Worm (Caenorhabditis elegans) whole organism, late embryonic: ENCODE measurements around the gene sqrd-1.

Source experiments
- T23F11.4 ChIP-seq: fragments of 200-800 bp; sonication (Bioruptor generic); optimal IDR thresholded peaks from 2 replicates; lab custom pipeline; 2018; ENCODE audit warnings: mild to moderate bottlenecking, missing genetic modification characterization, missing compliant biosample characterization
- ets-4 ChIP-seq: sonication (generic microtip); optimal IDR thresholded peaks from 2 replicates; lab custom pipeline; 2016; ENCODE audit warnings: missing genetic modification characterization, missing compliant biosample characterization
- fax-1 ChIP-seq: sonication (generic microtip); optimal IDR thresholded peaks from 2 replicates; lab custom pipeline; 2016; ENCODE audit warnings: missing genotype, missing genetic modification characterization, missing compliant biosample characterization
- fkh-10 ChIP-seq: fragments of 150-350 bp; optimal IDR thresholded peaks from 2 replicates; lab custom pipeline; 2014; ENCODE audit warnings: missing biosample characterization, missing genetic modification reagents, missing genetic modification characterization
- fkh-6 ChIP-seq: sonication (generic microtip); optimal IDR thresholded peaks from 2 replicates; lab custom pipeline; 2016; ENCODE audit warnings: missing genetic modification characterization, missing compliant biosample characterization
- lim-6 ChIP-seq: sonication (generic microtip); optimal IDR thresholded peaks from 2 replicates; lab custom pipeline; 2016; ENCODE audit warnings: missing genetic modification characterization, missing compliant biosample characterization
- nhr-11 ChIP-seq: fragments of 150-350 bp; optimal IDR thresholded peaks from 2 replicates; lab custom pipeline; 2014; ENCODE audit warnings: missing biosample characterization, missing genetic modification characterization
- pag-3 ChIP-seq: sonication (generic microtip); optimal IDR thresholded peaks from 2 replicates; lab custom pipeline; 2016; ENCODE audit warnings: missing compliant biosample characterization, missing genetic modification characterization, borderline replicate concordance
- pha-4 ChIP-seq: fragments of 150-350 bp; optimal IDR thresholded peaks from 2 replicates; lab custom pipeline; 2018; ENCODE audit warnings: missing biosample characterization, missing genetic modification reagents, missing genetic modification characterization
- pqm-1 ChIP-seq: sonication (generic microtip); optimal IDR thresholded peaks from 2 replicates; lab custom pipeline; 2016; ENCODE audit warnings: missing genetic modification characterization, missing compliant biosample characterization
- sdc-2 ChIP-seq: sonication (generic microtip); optimal IDR thresholded peaks from 2 replicates; lab custom pipeline; 2016; ENCODE audit warnings: missing genotype, missing genetic modification characterization, missing compliant biosample characterization

- TF ChIP-seq fax-1 (tag; lab: Kevin White, UChicago) (no peak), nhr-11 (no peak), fkh-6 (tag; lab: Kevin White, UChicago) (no peak), lim-6 (tag; lab: Kevin White, UChicago) (no peak), fkh-10 (GFP tag; lab: Kevin White, UChicago) (no peak), ets-4 (tag; lab: Kevin White, UChicago) (no peak), T23F11.4 (GFP tag; lab: Kevin White, UChicago) (no peak), pqm-1 (tag; lab: Kevin White, UChicago) (no peak), pag-3 (tag; lab: Kevin White, UChicago) (no peak), sdc-2 (no peak), pha-4 (tag; lab: Kevin White, UChicago) (no peak)
Measured at ce11 chrIV:14244357-14244756, 24.7 kb downstream of the sqrd-1 start, which contains the start of gene Y64G10A.2.
